Fruit fly (Drosophila melanogaster) whole organism, embryonic: ENCODE data around the gene Tmhs.

Source experiments
- CG11247 ChIP-seq: fragments of 200-800 bp; sonication (Bioruptor generic); IDR thresholded peaks from 2 replicates; pipeline ENCODE4 v1.3.6; 2022; ENCODE audit warnings: missing biosample characterization, missing genetic modification characterization
- CG11696 ChIP-seq: fragments of 200-800 bp; sonication (Bioruptor generic); IDR thresholded peaks from 2 replicates; pipeline ENCODE4 v1.3.6; 2022; ENCODE audit warnings: missing biosample characterization, missing genetic modification characterization
- CG5245 ChIP-seq: fragments of 200-800 bp; sonication (Bioruptor generic); optimal IDR thresholded peaks from 3 replicates; lab custom pipeline; 2016; ENCODE audit warnings: missing biosample characterization, missing genetic modification characterization
- CG6683 ChIP-seq: fragments of 200-800 bp; sonication (Bioruptor generic); optimal IDR thresholded peaks from 2 replicates; lab custom pipeline; 2017; ENCODE audit warnings: missing biosample characterization, mild to moderate bottlenecking, missing genetic modification characterization, missing genetic modification reagents
- CG6813 ChIP-seq: fragments of 200-800 bp; sonication (Bioruptor generic); optimal IDR thresholded peaks from 2 replicates; lab custom pipeline; 2017; ENCODE audit warnings: missing biosample characterization, missing genetic modification characterization, mild to moderate bottlenecking, moderate library complexity, missing genetic modification reagents
- CG7839 ChIP-seq: fragments of 200-800 bp; sonication (Bioruptor generic); optimal IDR thresholded peaks from 3 replicates; lab custom pipeline; 2018; ENCODE audit warnings: missing biosample characterization, mild to moderate bottlenecking, missing genetic modification characterization, moderate library complexity
- CG9437 ChIP-seq: fragments of 200-800 bp; sonication (Bioruptor generic); optimal IDR thresholded peaks from 2 replicates; lab custom pipeline; 2018; ENCODE audit warnings: missing biosample characterization, mild to moderate bottlenecking, missing genetic modification characterization
- E2f2 ChIP-seq: fragments of 200-800 bp; sonication (Bioruptor generic); IDR thresholded peaks from 2 replicates; pipeline ENCODE4 v1.3.6; 2022; ENCODE audit warnings: missing biosample characterization, missing genetic modification characterization
- NC2α ChIP-seq: fragments of 200-800 bp; sonication (Bioruptor generic); optimal IDR thresholded peaks from 2 replicates; lab custom pipeline; 2016; ENCODE audit warnings: missing biosample characterization, missing genetic modification characterization
- Xbp1 ChIP-seq: fragments of 200-800 bp; sonication (Bioruptor generic); optimal IDR thresholded peaks from 3 replicates; lab custom pipeline; 2016; ENCODE audit warnings: missing biosample characterization, mild to moderate bottlenecking, missing genetic modification characterization
- ab ChIP-seq: fragments of 200-800 bp; sonication (Bioruptor generic); optimal IDR thresholded peaks from 2 replicates; lab custom pipeline; 2016; ENCODE audit warnings: missing biosample characterization, missing genetic modification characterization
- ash1 ChIP-seq: fragments of 200-800 bp; sonication (Bioruptor generic); optimal IDR thresholded peaks from 2 replicates; lab custom pipeline; 2018; ENCODE audit warnings: missing biosample characterization, mild to moderate bottlenecking, missing genetic modification characterization
- pzg ChIP-seq: fragments of 200-800 bp; sonication (Bioruptor generic); optimal IDR thresholded peaks from 3 replicates; lab custom pipeline; 2018; ENCODE audit warnings: missing biosample characterization, mild to moderate bottlenecking, missing genetic modification characterization, moderate library complexity

- TF ChIP-seq ash1 = no peak
- no peak for TF ChIP-seq NC2α (GFP tag; lab: Kevin White, UChicago)
- no peak for TF ChIP-seq pzg (GFP tag; lab: Kevin White, UChicago)
- TF ChIP-seq CG5245 (GFP tag; lab: Kevin White, UChicago) = no peak
- no peak for TF ChIP-seq Xbp1
- no peak for TF ChIP-seq ab (GFP tag; lab: Kevin White, UChicago)
- peak; percentile 19; the same call in 1 of the 2 replicates for TF ChIP-seq CG11247 (GFP tag; lab: Robert Waterston, UW)
- no peak for TF ChIP-seq CG11696
- no peak for TF ChIP-seq CG6813
- peak; percentile 31 for TF ChIP-seq CG6683 (GFP tag; lab: Kevin White, UChicago)
- TF ChIP-seq CG7839 (tag; lab: Kevin White, UChicago) = no peak
- no peak for TF ChIP-seq CG9437 (GFP tag; lab: Kevin White, UChicago)
- TF ChIP-seq E2f2 (GFP tag; lab: Robert Waterston, UW) = no peak
Observed at dm6 chr3L:1868841-1869240, 16.6 kb upstream of the Tmhs start.
